Worm (Caenorhabditis elegans) whole organism, L4 larva: ENCODE results near the gene T22F3.2.

Source experiments
- R02D3.7 ChIP-seq: fragments of 150-350 bp; sonication (generic microtip); optimal IDR thresholded peaks from 3 replicates; lab custom pipeline; 2014; ENCODE audit warnings: missing biosample characterization, missing genetic modification characterization
- ama-1 ChIP-seq: fragments of 150-350 bp; optimal IDR thresholded peaks from 2 replicates; lab custom pipeline; 2014; ENCODE audit warnings: inconsistent platforms, mixed read lengths

DNA sequence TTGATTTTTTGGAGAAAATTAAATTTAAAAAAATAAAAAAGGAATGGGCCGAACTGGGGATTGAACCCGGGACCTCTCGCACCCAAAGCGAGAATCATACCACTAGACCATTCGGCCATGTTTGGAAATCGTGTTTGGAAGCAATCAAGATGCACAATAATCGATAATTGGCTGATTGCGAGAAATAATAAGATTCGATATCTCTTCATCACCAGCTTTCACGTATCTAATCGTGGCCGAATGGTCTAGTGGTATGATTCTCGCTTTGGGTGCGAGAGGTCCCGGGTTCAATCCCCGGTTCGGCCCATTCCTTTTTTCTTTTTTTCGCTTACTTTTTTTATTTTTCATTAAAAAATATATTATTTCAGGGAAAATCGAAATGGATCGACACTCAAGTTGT is 4.4 kb upstream of the T22F3.2 start:
- no peak for TF ChIP-seq R02D3.7
- no peak for TF ChIP-seq ama-1 (lab: Kevin White, UChicago)
